Worm (Caenorhabditis elegans) whole organism, young adult: ENCODE data around the gene bre-1.

Source experiments
- F10E7.11 ChIP-seq: sonication (generic microtip); optimal IDR thresholded peaks from 2 replicates; lab custom pipeline; 2017; ENCODE audit warnings: mild to moderate bottlenecking, missing genetic modification characterization, moderate library complexity, missing compliant biosample characterization
- efl-1 ChIP-seq: fragments of 150-350 bp; optimal IDR thresholded peaks from 2 replicates; lab custom pipeline; 2014; ENCODE audit warnings: missing biosample characterization, missing genetic modification reagents, missing genetic modification characterization

DNA sequence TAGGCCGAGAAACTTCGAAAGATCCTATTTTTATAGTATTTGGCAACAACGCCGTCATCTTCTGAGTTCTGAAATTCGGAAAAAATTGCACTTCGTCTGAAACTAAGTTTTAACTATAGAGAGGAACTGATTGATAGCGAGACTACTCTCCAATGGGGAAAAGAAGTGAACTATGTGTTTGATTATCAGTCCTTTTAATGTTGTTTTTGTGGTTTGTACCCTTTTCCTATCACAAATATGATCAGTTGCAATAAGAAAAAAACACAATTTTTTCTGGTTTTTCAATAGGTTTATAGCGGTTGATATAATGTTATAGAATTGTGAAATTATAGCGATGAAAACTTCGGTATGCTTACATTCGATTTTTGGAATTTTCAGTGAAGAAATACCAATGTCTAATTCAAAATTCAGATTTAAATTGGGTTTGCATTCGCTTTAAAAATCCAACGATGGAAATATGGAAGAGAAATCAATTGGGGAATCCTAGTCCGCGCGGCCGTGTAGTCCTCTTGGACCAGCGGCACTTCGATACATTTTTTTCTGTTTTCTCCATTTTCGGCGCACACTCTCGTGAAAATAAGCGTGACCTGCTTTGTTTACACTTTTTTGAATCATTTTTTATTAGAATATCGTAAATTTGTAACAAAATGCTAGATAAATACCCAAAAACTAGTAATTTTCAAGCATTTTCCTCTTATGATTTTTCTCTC is 13.7 kb upstream of the bre-1 start, which contains the start of gene C53B4.3:
- TF ChIP-seq F10E7.11 (tag; lab: Kevin White, UChicago) (no peak), efl-1 (GFP tag; lab: Kevin White, UChicago) (no peak)
